Fruit fly (Drosophila melanogaster) whole organism, prepupa: Measurements from ENCODE around the gene Ubx.

Experiments
- CG10631 ChIP-seq: fragments of 200-800 bp; sonication (Bioruptor generic); optimal IDR thresholded peaks from 2 replicates; lab custom pipeline; 2016; ENCODE audit warnings: missing biosample characterization, missing genetic modification characterization
- CG11294 ChIP-seq: fragments of 200-800 bp; sonication (Bioruptor generic); IDR thresholded peaks from 2 replicates; pipeline ENCODE4 v1.3.6; 2022; ENCODE audit warnings: missing biosample characterization, missing genetic modification characterization
- CG11762 ChIP-seq: fragments of 200-800 bp; sonication (Bioruptor generic); optimal IDR thresholded peaks from 3 replicates; lab custom pipeline; 2016; ENCODE audit warnings: missing biosample characterization, missing genetic modification characterization; ENCODE audit not compliant: insufficient read depth
- CG11902 ChIP-seq: fragments of 200-800 bp; sonication (Bioruptor generic); optimal IDR thresholded peaks from 3 replicates; lab custom pipeline; 2016; ENCODE audit warnings: missing biosample characterization, missing genetic modification characterization
- CG15336 ChIP-seq: fragments of 200-800 bp; sonication (Bioruptor generic); IDR thresholded peaks from 2 replicates; pipeline ENCODE4 v1.3.6; 2022; ENCODE audit warnings: missing biosample characterization, missing genetic modification characterization
- CG1621 ChIP-seq: fragments of 200-800 bp; sonication (Bioruptor generic); optimal IDR thresholded peaks from 3 replicates; lab custom pipeline; 2018; ENCODE audit warnings: missing biosample characterization, mild to moderate bottlenecking, missing genetic modification characterization
- CG16779 ChIP-seq: fragments of 200-800 bp; sonication (Bioruptor generic); optimal IDR thresholded peaks from 3 replicates; lab custom pipeline; 2017; ENCODE audit warnings: missing biosample characterization, mild to moderate bottlenecking, missing genetic modification characterization
- CG3032 ChIP-seq: fragments of 200-800 bp; optimal IDR thresholded peaks from 2 replicates; lab custom pipeline; 2019; ENCODE audit warnings: missing biosample characterization, mild to moderate bottlenecking, missing genetic modification characterization, moderate library complexity
- CG32006 ChIP-seq: fragments of 200-800 bp; sonication (Bioruptor generic); optimal IDR thresholded peaks from 3 replicates; lab custom pipeline; 2017; ENCODE audit warnings: missing biosample characterization, mild to moderate bottlenecking, missing genetic modification characterization
- CG34406 ChIP-seq: fragments of 200-800 bp; sonication (Bioruptor generic); optimal IDR thresholded peaks from 3 replicates; lab custom pipeline; 2016; ENCODE audit warnings: missing biosample characterization, missing genetic modification characterization
- CG3919 ChIP-seq: fragments of 200-800 bp; sonication (Bioruptor generic); optimal IDR thresholded peaks from 3 replicates; lab custom pipeline; 2016; ENCODE audit warnings: missing biosample characterization, missing genetic modification characterization
- CG4318 ChIP-seq: fragments of 200-800 bp; sonication (Bioruptor generic); optimal IDR thresholded peaks from 3 replicates; lab custom pipeline; 2017; ENCODE audit warnings: missing biosample characterization, mild to moderate bottlenecking, missing genetic modification characterization
- CG6276 ChIP-seq: fragments of 200-800 bp; sonication (Bioruptor generic); optimal IDR thresholded peaks from 2 replicates; lab custom pipeline; 2017; ENCODE audit warnings: missing biosample characterization, mild to moderate bottlenecking, missing genetic modification characterization
- CG6792 ChIP-seq: fragments of 200-800 bp; sonication (Bioruptor generic); optimal IDR thresholded peaks from 3 replicates; lab custom pipeline; 2016; ENCODE audit warnings: missing biosample characterization, missing genetic modification characterization
- CG6854 ChIP-seq: fragments of 200-800 bp; sonication (Bioruptor generic); optimal IDR thresholded peaks from 2 replicates; lab custom pipeline; 2017; ENCODE audit warnings: missing biosample characterization, mild to moderate bottlenecking, missing genetic modification characterization
- CG8319 ChIP-seq: fragments of 200-800 bp; sonication (Bioruptor generic); optimal IDR thresholded peaks from 3 replicates; lab custom pipeline; 2016; ENCODE audit warnings: missing biosample characterization, missing genetic modification characterization
- CG9139 ChIP-seq: fragments of 200-800 bp; sonication (Bioruptor generic); optimal IDR thresholded peaks from 3 replicates; lab custom pipeline; 2017; ENCODE audit warnings: missing biosample characterization, mild to moderate bottlenecking, missing genetic modification characterization
- Eip75B ChIP-seq: fragments of 200-800 bp; sonication (Bioruptor generic); optimal IDR thresholded peaks from 3 replicates; lab custom pipeline; 2016; ENCODE audit warnings: missing biosample characterization, missing genetic modification characterization
- Eip78C ChIP-seq: fragments of 200-800 bp; sonication (Bioruptor generic); peaks from one replicate; lab custom pipeline; 2016; ENCODE audit warnings: missing biosample characterization, missing genetic modification characterization
- Eip93F ChIP-seq: fragments of 200-800 bp; sonication (Bioruptor generic); optimal IDR thresholded peaks from 2 replicates; lab custom pipeline; 2016; ENCODE audit warnings: missing biosample characterization, mild to moderate bottlenecking, missing genetic modification characterization
- Ets21C ChIP-seq: fragments of 200-800 bp; sonication (Bioruptor generic); optimal IDR thresholded peaks from 3 replicates; lab custom pipeline; 2016; ENCODE audit warnings: missing biosample characterization, missing genetic modification characterization
- Ets96B ChIP-seq: fragments of 200-800 bp; optimal IDR thresholded peaks from 2 replicates; lab custom pipeline; 2019; ENCODE audit warnings: missing biosample characterization, mild to moderate bottlenecking, missing genetic modification characterization, moderate library complexity
- Gug ChIP-seq: fragments of 200-800 bp; sonication (Bioruptor generic); IDR thresholded peaks from 2 replicates; pipeline ENCODE4 v1.3.6; 2022; ENCODE audit warnings: missing biosample characterization, missing genetic modification characterization
- Hr38 ChIP-seq: sonication (Bioruptor generic); optimal IDR thresholded peaks from 2 replicates; lab custom pipeline; 2016; ENCODE audit warnings: missing biosample characterization, missing genetic modification characterization
- Hr39 ChIP-seq: fragments of 200-800 bp; sonication (Bioruptor generic); optimal IDR thresholded peaks from 2 replicates; lab custom pipeline; 2016; ENCODE audit warnings: missing biosample characterization, missing genetic modification characterization
- Hr4 ChIP-seq: fragments of 200-800 bp; sonication (Bioruptor generic); optimal IDR thresholded peaks from 3 replicates; lab custom pipeline; 2016; ENCODE audit warnings: missing biosample characterization, missing genetic modification characterization
- Met ChIP-seq: fragments of 200-800 bp; sonication (Bioruptor generic); optimal IDR thresholded peaks from 3 replicates; lab custom pipeline; 2016; ENCODE audit warnings: missing biosample characterization, missing genetic modification characterization
- Sox102F ChIP-seq: fragments of 200-800 bp; sonication (Bioruptor generic); optimal IDR thresholded peaks from 2 replicates; lab custom pipeline; 2016; ENCODE audit warnings: missing biosample characterization, mild to moderate bottlenecking, missing genetic modification characterization
- Sox14 ChIP-seq: fragments of 200-800 bp; sonication (Bioruptor generic); optimal IDR thresholded peaks from 3 replicates; lab custom pipeline; 2016; ENCODE audit warnings: missing biosample characterization, missing genetic modification characterization
- Sox15 ChIP-seq: fragments of 200-800 bp; sonication (Bioruptor generic); optimal IDR thresholded peaks from 3 replicates; lab custom pipeline; 2016; ENCODE audit warnings: missing biosample characterization, missing genetic modification characterization
- acj6 ChIP-seq: fragments of 200-800 bp; sonication (Bioruptor generic); optimal IDR thresholded peaks from 3 replicates; lab custom pipeline; 2016; ENCODE audit warnings: missing biosample characterization, missing genetic modification characterization
- dac ChIP-seq: fragments of 200-800 bp; sonication (Bioruptor generic); optimal IDR thresholded peaks from 2 replicates; lab custom pipeline; 2017; ENCODE audit warnings: missing biosample characterization, mild to moderate bottlenecking, missing genetic modification characterization
- fd85E ChIP-seq: fragments of 200-800 bp; sonication (Bioruptor generic); optimal IDR thresholded peaks from 3 replicates; lab custom pipeline; 2016; ENCODE audit warnings: missing biosample characterization, missing genetic modification characterization
- lz ChIP-seq: fragments of 200-800 bp; sonication (Bioruptor generic); optimal IDR thresholded peaks from 3 replicates; lab custom pipeline; 2016; ENCODE audit warnings: missing biosample characterization, missing genetic modification characterization
- net ChIP-seq: fragments of 200-800 bp; sonication (Bioruptor generic); optimal IDR thresholded peaks from 3 replicates; lab custom pipeline; 2016; ENCODE audit warnings: missing biosample characterization, missing genetic modification characterization
- spab ChIP-seq: fragments of 200-800 bp; sonication (Bioruptor generic); optimal IDR thresholded peaks from 2 replicates; lab custom pipeline; 2017; ENCODE audit warnings: missing biosample characterization, mild to moderate bottlenecking, missing genetic modification characterization, missing genetic modification reagents
- ss ChIP-seq, 2 experiments: fragments of 200-800 bp; sonication (Bioruptor generic); optimal IDR thresholded peaks; 2 replicates in 1 of 2; 3 replicates in 1 of 2; lab custom pipeline; 2017 to 2018; ENCODE audit warnings: mild to moderate bottlenecking in 2 of 2, missing biosample characterization in 2 of 2, missing genetic modification characterization in 2 of 2, moderate library complexity in 1 of 2
- svp ChIP-seq: fragments of 200-800 bp; sonication (Bioruptor generic); peaks from one replicate; lab custom pipeline; 2016; ENCODE audit warnings: missing biosample characterization, missing genetic modification characterization
- topi ChIP-seq: fragments of 200-800 bp; sonication (Bioruptor generic); optimal IDR thresholded peaks from 3 replicates; lab custom pipeline; 2016; ENCODE audit warnings: missing biosample characterization, missing genetic modification characterization

Ubx gene

DNA sequence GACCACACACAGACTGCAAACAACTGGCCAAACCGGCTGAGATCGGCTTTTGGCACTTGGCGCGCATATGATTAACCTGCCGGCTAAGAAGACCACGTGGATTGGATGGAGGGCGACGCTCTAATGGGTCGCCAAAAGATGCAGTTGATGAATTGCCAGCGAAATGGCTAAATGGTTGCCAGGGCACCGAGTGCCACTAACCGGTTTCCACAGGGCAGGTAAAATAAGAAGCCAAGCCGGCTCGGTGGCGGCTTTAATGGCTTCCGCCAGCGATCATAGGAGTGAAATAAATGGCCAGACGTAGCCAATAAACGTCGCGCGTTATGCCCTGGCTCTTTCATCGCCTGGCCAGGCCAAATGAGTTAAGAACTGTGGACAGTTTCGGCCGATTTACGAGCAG, 56.3 kb downstream of the Ubx start:
- TF ChIP-seq Eip78C (GFP tag; lab: Kevin White, UChicago) (peak; percentile 19), Gug (GFP tag; lab: Robert Waterston, UW) (no peak)

DNA sequence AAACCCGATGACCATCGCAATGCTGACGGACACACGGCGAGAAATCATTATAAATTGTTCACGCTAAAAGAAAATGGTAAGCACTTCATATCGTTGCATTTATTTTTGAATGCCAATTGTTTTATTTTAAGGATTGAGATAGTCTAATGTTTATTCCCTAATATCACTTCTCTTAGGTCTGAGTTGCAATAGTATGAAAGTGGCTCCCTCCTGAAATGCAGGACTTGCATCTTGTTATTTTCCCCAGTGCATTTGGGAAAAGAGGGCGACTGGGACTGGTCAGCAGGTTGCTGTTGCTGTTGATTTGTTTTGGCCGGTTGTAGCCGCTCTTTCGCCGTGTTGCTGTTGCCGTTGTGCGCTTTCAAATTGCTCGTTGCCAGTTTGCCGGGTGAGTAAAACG, 57.7 kb downstream of the Ubx start:
- no peak for TF ChIP-seq topi (GFP tag; lab: Kevin White, UChicago)
- no peak for TF ChIP-seq Gug (GFP tag; lab: Robert Waterston, UW)
- TF ChIP-seq Sox14 (GFP tag; lab: Kevin White, UChicago), result no peak
- peak; percentile 22 for TF ChIP-seq CG3032 (tag; lab: Kevin White, UChicago)
- TF ChIP-seq CG16779 (tag; lab: Kevin White, UChicago), result no peak
- TF ChIP-seq Hr4 (GFP tag; lab: Kevin White, UChicago), result no peak
- TF ChIP-seq Sox15 (GFP tag; lab: Kevin White, UChicago), result no peak
- no peak for TF ChIP-seq fd85E
- no peak for TF ChIP-seq CG11902 (GFP tag; lab: Kevin White, UChicago)
- peak; percentile 4 for TF ChIP-seq Eip75B (GFP tag; lab: Kevin White, UChicago)
- TF ChIP-seq Hr38 (GFP tag; lab: Kevin White, UChicago), result no peak
- TF ChIP-seq CG4318 (GFP tag; lab: Kevin White, UChicago), result peak; percentile 2
- no peak for TF ChIP-seq Ets96B (tag; lab: Kevin White, UChicago)
- peak; percentile 24; the same call in 1 of the 2 replicates for TF ChIP-seq CG15336 (GFP tag; lab: Robert Waterston, UW)
- TF ChIP-seq Met (GFP tag; lab: Kevin White, UChicago), result no peak
- TF ChIP-seq CG6854 (GFP tag; lab: Kevin White, UChicago), result no peak
- TF ChIP-seq CG1621 (tag; lab: Kevin White, UChicago), result no peak
- TF ChIP-seq dac (GFP tag; lab: Kevin White, UChicago), result no peak
- TF ChIP-seq CG34406, result no peak
- TF ChIP-seq CG11762, result no peak
- TF ChIP-seq Sox102F, result peak; percentile 8
- no peak for TF ChIP-seq CG9139
- peak; percentile 6 for TF ChIP-seq CG6276
- no peak for TF ChIP-seq ss (GFP tag; optimal IDR thresholded peaks at IDR 0.05; lab: Kevin White, UChicago)
- peak; percentile 78 for TF ChIP-seq Eip78C (GFP tag; lab: Kevin White, UChicago)
- TF ChIP-seq Hr39 (GFP tag; lab: Kevin White, UChicago), result peak; percentile 13
- TF ChIP-seq CG8319 (GFP tag; lab: Kevin White, UChicago), result no peak
- peak; percentile 20 for TF ChIP-seq CG32006
- TF ChIP-seq spab, result no peak
- no peak for TF ChIP-seq CG6792 (GFP tag; lab: Kevin White, UChicago)
- TF ChIP-seq Ets21C, result no peak
- no peak for TF ChIP-seq CG10631
- TF ChIP-seq svp (GFP tag; lab: Kevin White, UChicago), result peak; percentile 50
- TF ChIP-seq net (GFP tag; lab: Kevin White, UChicago), result no peak
- TF ChIP-seq lz (GFP tag; lab: Kevin White, UChicago), result no peak
- no peak for TF ChIP-seq CG11294 (GFP tag; lab: Robert Waterston, UW)
- TF ChIP-seq, all 60 proteins: peak for 10

dm6 chr3R:16673184-16673583, 61.0 kb downstream of the Ubx start:
- TF ChIP-seq CG32006, result peak; percentile 12
- no peak for TF ChIP-seq CG1621 (tag; lab: Kevin White, UChicago)
- TF ChIP-seq CG3032 (tag; lab: Kevin White, UChicago), result no peak
- no peak for TF ChIP-seq CG11294 (GFP tag; lab: Robert Waterston, UW)
- no peak for TF ChIP-seq Eip93F (GFP tag; lab: Kevin White, UChicago)
- TF ChIP-seq acj6 (GFP tag; lab: Kevin White, UChicago), result no peak
- no peak for TF ChIP-seq CG16779 (tag; lab: Kevin White, UChicago)
- TF ChIP-seq CG3919 (GFP tag; lab: Kevin White, UChicago), result no peak
- TF ChIP-seq spab, result no peak
